Worm (Caenorhabditis elegans) whole organism, late embryonic: ENCODE results near the gene C09G9.8.

ENCODE experiments used
- che-1 ChIP-seq: sonication (generic microtip); optimal IDR thresholded peaks from 2 replicates; lab custom pipeline; 2016; ENCODE audit warnings: mild to moderate bottlenecking, missing genetic modification characterization, missing compliant biosample characterization
- fkh-10 ChIP-seq: fragments of 150-350 bp; optimal IDR thresholded peaks from 2 replicates; lab custom pipeline; 2014; ENCODE audit warnings: missing biosample characterization, missing genetic modification reagents, missing genetic modification characterization
- nhr-11 ChIP-seq: fragments of 150-350 bp; optimal IDR thresholded peaks from 2 replicates; lab custom pipeline; 2014; ENCODE audit warnings: missing biosample characterization, missing genetic modification characterization
- pha-4 ChIP-seq: fragments of 150-350 bp; optimal IDR thresholded peaks from 2 replicates; lab custom pipeline; 2018; ENCODE audit warnings: missing biosample characterization, missing genetic modification reagents, missing genetic modification characterization

- TF ChIP-seq pha-4 (tag; lab: Kevin White, UChicago) (no peak), fkh-10 (no peak), nhr-11 (tag; lab: Kevin White, UChicago) (no peak), che-1 (tag; lab: Kevin White, UChicago) (no peak)
These were observed 34.7 kb downstream of the C09G9.8 start, which contains the start of gene C27B7.9 for ce11 chrIV:8916010-8916409.
